Fruit fly (Drosophila melanogaster) whole organism, wandering third instar larva: ENCODE data around the gene CG33631.

Source experiments
- CG32264 ChIP-seq: fragments of 200-800 bp; sonication (Bioruptor generic); optimal IDR thresholded peaks from 2 replicates; lab custom pipeline; 2016; ENCODE audit warnings: missing biosample characterization, missing genetic modification characterization
- Dif ChIP-seq: fragments of 200-275, 200-300 bp; sonication (Bioruptor generic); optimal IDR thresholded peaks from 2 replicates; lab custom pipeline; 2018; ENCODE audit warnings: missing biosample characterization, missing genetic modification characterization; ENCODE audit not compliant: partially characterized antibody
- Hr78 ChIP-seq: fragments of >200 bp; optimal IDR thresholded peaks from 2 replicates; lab custom pipeline; 2017; ENCODE audit warnings: missing biosample characterization, missing genetic modification characterization
- Hr83 ChIP-seq: fragments of 200-300 bp; sonication (Bioruptor generic); optimal IDR thresholded peaks from 2 replicates; lab custom pipeline; 2016; ENCODE audit warnings: missing biosample characterization, mild to moderate bottlenecking, missing genetic modification characterization, moderate library complexity; ENCODE audit not compliant: poor library complexity, severe bottlenecking
- OdsH ChIP-seq: fragments of 200-800 bp; sonication (Bioruptor generic); optimal IDR thresholded peaks from 2 replicates; lab custom pipeline; 2016; ENCODE audit warnings: missing biosample characterization, mild to moderate bottlenecking, missing genetic modification characterization
- Rel ChIP-seq, 2 experiments: fragments of 200-800 bp; sonication (Bioruptor generic) in 1 of 2; optimal IDR thresholded peaks; 2 replicates in 1 of 2; 3 replicates in 1 of 2; lab custom pipeline; 2016 to 2019; ENCODE audit warnings: mild to moderate bottlenecking in 2 of 2, missing biosample characterization in 2 of 2, missing genetic modification characterization in 2 of 2, moderate library complexity in 1 of 2
- Vsx2 ChIP-seq: fragments of 200-300, 225-300 bp; sonication (Bioruptor generic); optimal IDR thresholded peaks from 2 replicates; lab custom pipeline; 2018; ENCODE audit warnings: missing biosample characterization, missing genetic modification characterization; ENCODE audit not compliant: partially characterized antibody
- fru ChIP-seq: fragments of 200-800 bp; sonication (Bioruptor generic); optimal IDR thresholded peaks from 3 replicates; lab custom pipeline; 2016; ENCODE audit warnings: missing biosample characterization, mild to moderate bottlenecking, missing genetic modification characterization
- h ChIP-seq: fragments of 200-800 bp; sonication (Bioruptor generic); optimal IDR thresholded peaks from 3 replicates; lab custom pipeline; 2016; ENCODE audit warnings: missing biosample characterization, mild to moderate bottlenecking, missing genetic modification characterization
- jim ChIP-seq: fragments of 175-275, 200-325 bp; sonication (Bioruptor generic); optimal IDR thresholded peaks from 2 replicates; lab custom pipeline; 2016; ENCODE audit warnings: missing biosample characterization, mild to moderate bottlenecking, missing genetic modification characterization
- pan ChIP-seq: fragments of >200 bp; optimal IDR thresholded peaks from 2 replicates; lab custom pipeline; 2017
- psq ChIP-seq: fragments of 200-800 bp; sonication (Bioruptor generic); optimal IDR thresholded peaks from 3 replicates; lab custom pipeline; 2017; ENCODE audit warnings: missing biosample characterization, mild to moderate bottlenecking, missing genetic modification characterization, moderate library complexity
- sage ChIP-seq: fragments of 200-800 bp; sonication (Bioruptor generic); optimal IDR thresholded peaks from 2 replicates; lab custom pipeline; 2016; ENCODE audit warnings: missing biosample characterization, mild to moderate bottlenecking, missing genetic modification characterization
- woc ChIP-seq: sonication (Bioruptor generic); optimal IDR thresholded peaks from 2 replicates; lab custom pipeline; 2016; ENCODE audit warnings: missing biosample characterization, mild to moderate bottlenecking, missing genetic modification characterization

- TF ChIP-seq Rel (GFP tag; optimal IDR thresholded peaks at IDR 0.05; lab: Kevin White, UChicago) (no peak), Rel (tag; optimal IDR thresholded peaks at IDR 0.05; lab: Kevin White, UChicago) (no peak), psq (GFP tag; lab: Kevin White, UChicago) (no peak), Vsx2 (no peak), jim (GFP tag; lab: Kevin White, UChicago) (no peak), h (GFP tag; lab: Kevin White, UChicago) (peak; percentile 44), CG32264 (GFP tag; lab: Kevin White, UChicago) (no peak), fru (GFP tag; lab: Kevin White, UChicago) (no peak), woc (GFP tag; lab: Kevin White, UChicago) (peak; percentile 78), OdsH (no peak), Hr83 (GFP tag; lab: Kevin White, UChicago) (no peak), sage (GFP tag; lab: Kevin White, UChicago) (no peak), pan (no peak), Dif (peak; percentile 25), Hr78 (no peak)
Measured at dm6 chr3R:10081469-10082111, 17.8 kb downstream of the CG33631 start.
